Worm (Caenorhabditis elegans) whole organism, L1 larva: ENCODE measurements around the gene parp-2.
A peak's percentile ranks its signal among the peaks of the same experiment; 100 is the strongest.

Experiments
- C04F5.9 ChIP-seq: sonication (generic microtip); optimal IDR thresholded peaks from 2 replicates; lab custom pipeline; 2016; ENCODE audit warnings: missing genetic modification characterization, missing compliant biosample characterization
- C16A3.4 ChIP-seq: fragments of 150-350 bp; optimal IDR thresholded peaks from 2 replicates; lab custom pipeline; 2014; ENCODE audit warnings: missing biosample characterization, missing genetic modification characterization
- F16B12.6 ChIP-seq: fragments of 150-350 bp; optimal IDR thresholded peaks from 2 replicates; lab custom pipeline; 2014; ENCODE audit warnings: missing biosample characterization, missing genetic modification characterization
- blmp-1 ChIP-seq: fragments of 150-350 bp; optimal IDR thresholded peaks from 2 replicates; lab custom pipeline; 2014; ENCODE audit warnings: missing biosample characterization, missing genetic modification characterization
- ceh-82 ChIP-seq, 3 experiments: fragments of 150-350 bp in 1 of 3; sonication (generic microtip) in 2 of 3; optimal IDR thresholded peaks; 2 replicates each; lab custom pipeline; 2014 to 2017; ENCODE audit warnings: missing biosample characterization in 3 of 3, missing genetic modification characterization in 3 of 3
- ceh-88 ChIP-seq: fragments of 200-800 bp; sonication (Bioruptor generic); IDR thresholded peaks from 2 replicates; pipeline ENCODE4 v1.3.6; 2022; ENCODE audit warnings: missing genetic modification characterization, missing compliant biosample characterization
- ces-1 ChIP-seq: fragments of 150-350 bp; optimal IDR thresholded peaks from 2 replicates; lab custom pipeline; 2014; ENCODE audit warnings: missing biosample characterization, missing genetic modification reagents, missing genetic modification characterization
- dsc-1 ChIP-seq: sonication (generic microtip); optimal IDR thresholded peaks from 2 replicates; lab custom pipeline; 2016; ENCODE audit warnings: mild to moderate bottlenecking, missing genetic modification characterization, missing compliant biosample characterization
- efl-1 ChIP-seq, 4 experiments: fragments of 150-350 bp; optimal IDR thresholded peaks in 3 of 4; peaks in 1 of 4; 1 replicate in 1 of 4; 2 replicates in 3 of 4; lab custom pipeline; 2014; ENCODE audit warnings: missing biosample characterization in 2 of 4, missing genetic modification characterization in 2 of 4, missing genetic modification reagents in 2 of 4
- egl-27 ChIP-seq, 2 experiments: fragments of 150-350 bp in 1 of 2; sonication (generic microtip); optimal IDR thresholded peaks; 3 replicates each; lab custom pipeline; 2017 to 2018; ENCODE audit warnings: missing biosample characterization in 2 of 2, missing genetic modification characterization in 2 of 2, missing genetic modification reagents in 2 of 2
- elt-3 ChIP-seq, 6 experiments: fragments of 150-350 bp in 1 of 6; sonication (generic microtip); optimal IDR thresholded peaks; 2 replicates each; lab custom pipeline; 2017 to 2018; ENCODE audit warnings: missing biosample characterization in 6 of 6, missing genetic modification characterization in 6 of 6, inconsistent platforms in 1 of 6
- ets-5 ChIP-seq: fragments of 200-800 bp; sonication (Bioruptor generic); IDR thresholded peaks from 2 replicates; pipeline ENCODE4 v1.3.6; 2022; ENCODE audit warnings: missing genetic modification characterization, missing compliant biosample characterization
- fkh-8 ChIP-seq: sonication (generic microtip); optimal IDR thresholded peaks from 2 replicates; lab custom pipeline; 2016; ENCODE audit warnings: mild to moderate bottlenecking, missing genetic modification characterization, missing compliant biosample characterization
- hlh-17 ChIP-seq: fragments of 200-800 bp; sonication (Bioruptor generic); optimal IDR thresholded peaks from 2 replicates; lab custom pipeline; 2018; ENCODE audit warnings: missing genetic modification characterization, mild to moderate bottlenecking, missing compliant biosample characterization, moderate library complexity, borderline replicate concordance
- irx-1 ChIP-seq: sonication (generic microtip); optimal IDR thresholded peaks from 2 replicates; lab custom pipeline; 2016; ENCODE audit warnings: missing genetic modification characterization, missing compliant biosample characterization
- jun-1 ChIP-seq: fragments of 150-350 bp; optimal IDR thresholded peaks from 2 replicates; lab custom pipeline; 2014; ENCODE audit warnings: missing biosample characterization, missing genetic modification reagents, missing genetic modification characterization
- lin-14 ChIP-seq: fragments of 200-800 bp; sonication (Bioruptor generic); optimal IDR thresholded peaks from 2 replicates; lab custom pipeline; 2018; ENCODE audit warnings: mild to moderate bottlenecking, missing genetic modification characterization, moderate library complexity, missing compliant biosample characterization
- lin-35 ChIP-seq, 2 experiments: fragments of 150-350 bp; optimal IDR thresholded peaks; 2 replicates each; lab custom pipeline; 2014; ENCODE audit warnings: missing biosample characterization in 2 of 2, missing genetic modification characterization in 2 of 2, missing genetic modification reagents in 2 of 2
- lin-39 ChIP-seq: fragments of 150-350 bp; optimal IDR thresholded peaks from 2 replicates; lab custom pipeline; 2014; ENCODE audit warnings: missing biosample characterization, missing genetic modification reagents, missing genetic modification characterization
- lsy-2 ChIP-seq, 2 experiments: fragments of 150-350 bp; optimal IDR thresholded peaks; 2 replicates each; lab custom pipeline; 2014; ENCODE audit warnings: missing biosample characterization in 2 of 2, missing genetic modification characterization in 2 of 2
- mab-9 ChIP-seq: fragments of 200-800 bp; sonication (Bioruptor generic); IDR thresholded peaks from 2 replicates; pipeline ENCODE4 v1.3.6; 2022; ENCODE audit warnings: missing genetic modification reagents, missing genetic modification characterization, missing compliant biosample characterization
- mdl-1 ChIP-seq, 2 experiments: fragments of 150-350 bp; optimal IDR thresholded peaks; 2 replicates each; lab custom pipeline; 2014 to 2017; ENCODE audit warnings: missing biosample characterization in 2 of 2, missing genetic modification characterization in 2 of 2, inconsistent platforms in 1 of 2
- nhr-19 ChIP-seq: fragments of 200-800 bp; sonication (Bioruptor generic); conservative IDR thresholded peaks from 2 replicates; pipeline ENCODE4 v1.3.6; 2022; ENCODE audit warnings: missing genetic modification characterization, missing compliant biosample characterization
- nhr-20 ChIP-seq: sonication (generic microtip); optimal IDR thresholded peaks from 2 replicates; lab custom pipeline; 2016; ENCODE audit warnings: mild to moderate bottlenecking, missing genetic modification characterization, missing compliant biosample characterization
- nhr-237 ChIP-seq: fragments of 150-350 bp; optimal IDR thresholded peaks from 2 replicates; lab custom pipeline; 2014; ENCODE audit warnings: missing biosample characterization, missing genetic modification characterization
- nhr-71 ChIP-seq: sonication (generic microtip); optimal IDR thresholded peaks from 2 replicates; lab custom pipeline; 2016; ENCODE audit warnings: mild to moderate bottlenecking, missing genetic modification characterization, moderate library complexity, missing compliant biosample characterization
- nhr-77 ChIP-seq: fragments of 150-350 bp; optimal IDR thresholded peaks from 2 replicates; lab custom pipeline; 2014; ENCODE audit warnings: missing biosample characterization, missing genetic modification characterization
- nhr-84 ChIP-seq: sonication (generic microtip); optimal IDR thresholded peaks from 2 replicates; lab custom pipeline; 2017; ENCODE audit warnings: missing biosample characterization, missing genetic modification characterization
- nhr-90 ChIP-seq: sonication (generic microtip); optimal IDR thresholded peaks from 2 replicates; lab custom pipeline; 2016; ENCODE audit warnings: mild to moderate bottlenecking, missing genetic modification characterization, missing compliant biosample characterization; ENCODE audit not compliant: poor library complexity
- pag-3 ChIP-seq: sonication (generic microtip); optimal IDR thresholded peaks from 2 replicates; lab custom pipeline; 2017; ENCODE audit warnings: missing genetic modification characterization, mild to moderate bottlenecking, missing compliant biosample characterization, antibody characterized with exemption, borderline replicate concordance; ENCODE audit not compliant: insufficient read depth
- rnt-1 ChIP-seq: sonication (generic microtip); optimal IDR thresholded peaks from 2 replicates; lab custom pipeline; 2016; ENCODE audit warnings: mild to moderate bottlenecking, missing genetic modification characterization, moderate library complexity, missing compliant biosample characterization
- skn-1 ChIP-seq: fragments of 150-350 bp; optimal IDR thresholded peaks from 2 replicates; lab custom pipeline; 2014; ENCODE audit warnings: missing biosample characterization, missing genetic modification characterization
- snpc-4 ChIP-seq: fragments of 150-350 bp; optimal IDR thresholded peaks from 2 replicates; lab custom pipeline; 2014; ENCODE audit warnings: missing biosample characterization, missing genetic modification characterization
- snu-23 ChIP-seq: sonication (generic microtip); optimal IDR thresholded peaks from 2 replicates; lab custom pipeline; 2016; ENCODE audit warnings: missing genetic modification characterization, missing compliant biosample characterization
- sox-4 ChIP-seq: sonication (generic microtip); optimal IDR thresholded peaks from 2 replicates; lab custom pipeline; 2016; ENCODE audit warnings: missing genetic modification characterization, missing compliant biosample characterization
- sptf-1 ChIP-seq: fragments of 150-350 bp; optimal IDR thresholded peaks from 2 replicates; lab custom pipeline; 2014; ENCODE audit warnings: missing biosample characterization, missing genetic modification characterization
- swsn-7 ChIP-seq: sonication (generic microtip); optimal IDR thresholded peaks from 2 replicates; lab custom pipeline; 2016; ENCODE audit warnings: missing genetic modification characterization, missing compliant biosample characterization
- tbx-2 ChIP-seq: sonication (generic microtip); optimal IDR thresholded peaks from 2 replicates; lab custom pipeline; 2016; ENCODE audit warnings: missing genetic modification characterization, missing compliant biosample characterization
- unc-62 ChIP-seq: fragments of 150-350 bp; optimal IDR thresholded peaks from 2 replicates; lab custom pipeline; 2014; ENCODE audit warnings: missing biosample characterization, missing genetic modification reagents, missing genetic modification characterization
- unc-98 ChIP-seq: fragments of 200-800 bp; sonication (Bioruptor generic); IDR thresholded peaks from 2 replicates; pipeline ENCODE4 v1.3.6; 2022; ENCODE audit warnings: missing genetic modification characterization, missing compliant biosample characterization
- xbp-1 ChIP-seq: sonication (generic microtip); optimal IDR thresholded peaks from 2 replicates; lab custom pipeline; 2016; ENCODE audit warnings: missing genetic modification characterization, missing compliant biosample characterization
- ztf-11 ChIP-seq, 2 experiments: sonication (generic microtip); optimal IDR thresholded peaks; 2 replicates each; lab custom pipeline; 2016 to 2017; ENCODE audit warnings: missing genetic modification characterization in 2 of 2, missing biosample characterization in 1 of 2, missing compliant biosample characterization in 1 of 2
- ztf-4 ChIP-seq: fragments of 150-350 bp; optimal IDR thresholded peaks from 2 replicates; lab custom pipeline; 2014; ENCODE audit warnings: missing biosample characterization, missing genetic modification characterization

Gene parp-2

ce11 chrII:9620616-9621015, 27.8 kb downstream of the parp-2 start (continued):
- TF ChIP-seq ceh-82 (tag; optimal IDR thresholded peaks at IDR 0.05; lab: Kevin White, UChicago) (no peak), fkh-8 (tag; lab: Kevin White, UChicago) (no peak), skn-1 (tag; lab: Kevin White, UChicago) (no peak), sox-4 (tag; lab: Kevin White, UChicago) (no peak), irx-1 (no peak), C04F5.9 (no peak)

- TF ChIP-seq C16A3.4 (tag; lab: Kevin White, UChicago) = peak; percentile 2
- no peak for TF ChIP-seq snpc-4 (tag; lab: Kevin White, UChicago)
- peak; percentile 48 for TF ChIP-seq pag-3
- peak; percentile 35 for TF ChIP-seq nhr-77
- TF ChIP-seq snu-23 (GFP tag; lab: Kevin White, UChicago) = peak; percentile 14
- TF ChIP-seq nhr-90 = no peak
- TF ChIP-seq ces-1 (GFP tag; lab: Kevin White, UChicago) = no peak
- TF ChIP-seq swsn-7 (tag; lab: Kevin White, UChicago) = peak; percentile 10
- TF ChIP-seq jun-1 (tag; lab: Kevin White, UChicago) = no peak
- TF ChIP-seq skn-1 (tag; lab: Kevin White, UChicago) = no peak
- no peak for TF ChIP-seq xbp-1 (tag; lab: Kevin White, UChicago)
- no peak for TF ChIP-seq mdl-1 (tag; optimal IDR thresholded peaks at IDR 0.05; lab: Kevin White, UChicago)
- peak; percentile 27 for TF ChIP-seq dsc-1 (tag; lab: Kevin White, UChicago)
- no peak for TF ChIP-seq mab-9 (GFP tag; lab: Robert Waterston, UW)
- peak; percentile 66 for TF ChIP-seq rnt-1 (tag; lab: Kevin White, UChicago)
- TF ChIP-seq nhr-19 (GFP tag; lab: Robert Waterston, UW) = peak; percentile 15
- TF ChIP-seq fkh-8 (tag; lab: Kevin White, UChicago) = no peak
- TF ChIP-seq sptf-1 (tag; lab: Kevin White, UChicago) = no peak
- TF ChIP-seq lin-35 (GFP tag; optimal IDR thresholded peaks at IDR 0.05; lab: Kevin White, UChicago) = peak in 1 of 2 experiments; percentile 0
- no peak for TF ChIP-seq nhr-237 (tag; lab: Kevin White, UChicago)
- TF ChIP-seq unc-62 (GFP tag; lab: Kevin White, UChicago) = no peak
- TF ChIP-seq F16B12.6 (tag; lab: Kevin White, UChicago) = no peak
- peak; percentile 22 for TF ChIP-seq lin-39 (tag; lab: Kevin White, UChicago)
- no peak for TF ChIP-seq ceh-88 (GFP tag; lab: Robert Waterston, UW)
- peak; percentile 48 for TF ChIP-seq lin-14 (GFP tag; lab: Kevin White, UChicago)
- TF ChIP-seq nhr-71 (tag; lab: Kevin White, UChicago) = peak; percentile 52
- TF ChIP-seq tbx-2 (tag; lab: Kevin White, UChicago) = no peak
- TF ChIP-seq elt-3 (tag; optimal IDR thresholded peaks at IDR 0.05; lab: Kevin White, UChicago) = no peak
- TF ChIP-seq efl-1 (optimal IDR thresholded peaks at IDR 0.05; lab: Kevin White, UChicago) = peak; percentile 2 to 12
- peak; percentile 17 to 92 for TF ChIP-seq efl-1 (GFP tag; optimal IDR thresholded peaks at IDR 0.05 in 1 of 2; lab: Kevin White, UChicago)
- peak; percentile 19 to 55 for TF ChIP-seq lsy-2 (tag; optimal IDR thresholded peaks at IDR 0.05; lab: Kevin White, UChicago)
Observed at ce11 chrII:9621121-9621520, 28.3 kb downstream of the parp-2 start.

ce11 chrII:9621913-9622348, 29.1 kb downstream of the parp-2 start:
- TF ChIP-seq nhr-71 (tag; lab: Kevin White, UChicago) (peak; percentile 44), blmp-1 (peak; percentile 23), nhr-20 (tag; lab: Kevin White, UChicago) (peak; percentile 9), nhr-84 (no peak), ztf-11 (tag; optimal IDR thresholded peaks at IDR 0.05; lab: Kevin White, UChicago) (no peak), hlh-17 (GFP tag; lab: Kevin White, UChicago) (no peak), nhr-237 (tag; lab: Kevin White, UChicago) (no peak), lin-35 (GFP tag; optimal IDR thresholded peaks at IDR 0.05; lab: Kevin White, UChicago) (peak in 1 of 2 experiments; percentile 40), ztf-4 (tag; lab: Kevin White, UChicago) (no peak), snu-23 (GFP tag; lab: Kevin White, UChicago) (no peak), unc-98 (GFP tag; lab: Robert Waterston, UW) (no peak), efl-1 (optimal IDR thresholded peaks at IDR 0.05; lab: Kevin White, UChicago) (no peak), efl-1 (GFP tag; optimal IDR thresholded peaks at IDR 0.05 in 1 of 2; lab: Kevin White, UChicago) (peak in 1 of 2 experiments; percentile 94), lin-14 (GFP tag; lab: Kevin White, UChicago) (peak; percentile 39), ets-5 (no peak), snpc-4 (tag; lab: Kevin White, UChicago) (no peak), mdl-1 (tag; optimal IDR thresholded peaks at IDR 0.05; lab: Kevin White, UChicago) (peak in 1 of 2 experiments; percentile 74), egl-27 (tag; optimal IDR thresholded peaks at IDR 0.05; lab: Kevin White, UChicago) (no peak)
- TF ChIP-seq, all 84 proteins: peak for 7
